Worm (Caenorhabditis elegans): Measurements from ENCODE around the gene T14A8.2.

ce11 chrIV:7803250-7803649 is 19.2 kb downstream of the T14A8.2 start, which contains the start of gene C33H5.16:
- TF ChIP-seq nhr-12 (tag; optimal IDR thresholded peaks at IDR 0.05) (no peak), fos-1 (tag; optimal IDR thresholded peaks at IDR 0.05) (no peak), pqm-1 (tag; optimal IDR thresholded peaks at IDR 0.05) (no peak), nhr-77 (tag; optimal IDR thresholded peaks at IDR 0.05) (no peak)

All from whole organism, L3 larva.